Worm (Caenorhabditis elegans): Measurements from ENCODE around the gene swp-1.

DNA sequence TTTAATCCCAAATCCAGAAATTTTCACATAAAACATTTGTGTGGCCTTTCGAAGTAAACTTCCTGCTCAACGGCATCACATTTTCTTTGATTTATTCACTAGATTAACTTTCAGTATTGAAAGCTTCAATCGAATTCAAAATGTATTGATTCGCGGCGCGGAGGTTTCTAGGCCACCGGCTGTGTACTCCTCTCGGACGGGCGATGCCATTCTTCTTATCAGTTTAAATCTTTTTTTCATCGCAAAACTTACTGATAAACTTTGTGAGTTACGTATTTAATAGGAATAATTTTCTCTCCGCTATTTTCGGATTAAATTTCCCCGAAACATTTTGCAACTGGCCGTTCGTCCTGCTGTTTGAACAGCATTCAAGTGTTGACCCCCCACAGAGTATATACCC, 16.6 kb upstream of the swp-1 start:
- TF ChIP-seq egl-27 (tag; optimal IDR thresholded peaks at IDR 0.05): no peak
- TF ChIP-seq elt-1 (tag; optimal IDR thresholded peaks at IDR 0.05): no peak
- TF ChIP-seq blmp-1 (tag; optimal IDR thresholded peaks at IDR 0.05; ENCODE audit: insufficient read depth): peak; percentile 28
- peak; percentile 52 for TF ChIP-seq lin-13 (GFP tag; optimal IDR thresholded peaks at IDR 0.05)
- TF ChIP-seq nhr-237 (tag; optimal IDR thresholded peaks at IDR 0.05): no peak
- no peak for TF ChIP-seq zag-1 (tag; optimal IDR thresholded peaks at IDR 0.05)
- no peak for TF ChIP-seq mdl-1 (tag; optimal IDR thresholded peaks at IDR 0.05)
